Worm (Caenorhabditis elegans): ENCODE data around the gene F28B12.6.

ce11 chrII:5918149-5918697 is 22.4 kb upstream of the F28B12.6 start, which contains the start of gene ptp-2:
- no peak for TF ChIP-seq med-1 (GFP tag; optimal IDR thresholded peaks at IDR 0.05; ENCODE audit: insufficient read depth)
- no peak for TF ChIP-seq ztf-29 (GFP tag; IDR thresholded peaks at IDR 0.05)
- no peak for TF ChIP-seq ref-1 (GFP tag; conservative IDR thresholded peaks at IDR 0.05)
- 0 out of 2 replicates have a peak, but pooled peaks have one; percentile 27 for TF ChIP-seq flt-1 (GFP tag; IDR thresholded peaks at IDR 0.05)
- TF ChIP-seq klf-2 (GFP tag; conservative IDR thresholded peaks at IDR 0.05), result no peak
- TF ChIP-seq T22C8.4 (GFP tag; IDR thresholded peaks at IDR 0.05), result no peak

Data from whole organism, midembryonic.